Worm (Caenorhabditis elegans) whole organism, late embryonic: ENCODE results near the gene C09H10.5.
A peak's percentile ranks its signal among the peaks of the same experiment; 100 is the strongest.

Source experiments
- C08G9.2 ChIP-seq: sonication (generic microtip); optimal IDR thresholded peaks from 2 replicates; lab custom pipeline; 2016; ENCODE audit warnings: mild to moderate bottlenecking, missing genetic modification characterization, moderate library complexity, missing compliant biosample characterization
- C38D4.7 ChIP-seq: fragments of 200-800 bp; sonication (Bioruptor generic); optimal IDR thresholded peaks from 2 replicates; lab custom pipeline; 2018; ENCODE audit warnings: mild to moderate bottlenecking, missing genetic modification characterization, moderate library complexity, missing compliant biosample characterization
- K02D7.2 ChIP-seq: sonication (generic microtip); optimal IDR thresholded peaks from 2 replicates; lab custom pipeline; 2017; ENCODE audit warnings: mild to moderate bottlenecking, missing genetic modification characterization, missing compliant biosample characterization
- K09A11.1 ChIP-seq: sonication (generic microtip); optimal IDR thresholded peaks from 2 replicates; lab custom pipeline; 2017; ENCODE audit warnings: antibody characterized with exemption, mild to moderate bottlenecking, missing genetic modification characterization, missing compliant biosample characterization; ENCODE audit not compliant: insufficient read depth
- Y22D7AL.16 ChIP-seq: sonication (generic microtip); optimal IDR thresholded peaks from 2 replicates; lab custom pipeline; 2016; ENCODE audit warnings: missing genetic modification characterization, missing compliant biosample characterization
- ama-1 ChIP-seq: fragments of 150-350 bp; optimal IDR thresholded peaks from 2 replicates; lab custom pipeline; 2014
- ceh-22 ChIP-seq: sonication (generic microtip); optimal IDR thresholded peaks from 2 replicates; lab custom pipeline; 2017; ENCODE audit warnings: missing biosample characterization, missing genetic modification characterization
- ceh-24 ChIP-seq: sonication (generic microtip); optimal IDR thresholded peaks from 2 replicates; lab custom pipeline; 2016; ENCODE audit warnings: mild to moderate bottlenecking, missing genetic modification characterization, missing compliant biosample characterization
- ceh-31 ChIP-seq: sonication (generic microtip); optimal IDR thresholded peaks from 2 replicates; lab custom pipeline; 2016; ENCODE audit warnings: missing genetic modification characterization, missing compliant biosample characterization
- ceh-34 ChIP-seq: sonication (generic microtip); optimal IDR thresholded peaks from 2 replicates; lab custom pipeline; 2016; ENCODE audit warnings: mild to moderate bottlenecking, missing genetic modification characterization, missing compliant biosample characterization
- ceh-45 ChIP-seq: fragments of 200-800 bp; sonication (Bioruptor generic); IDR thresholded peaks from 2 replicates; pipeline ENCODE4 v1.3.6; 2022; ENCODE audit warnings: missing genetic modification reagents, missing genetic modification characterization, missing compliant biosample characterization
- ceh-48 ChIP-seq: sonication (generic microtip); optimal IDR thresholded peaks from 2 replicates; lab custom pipeline; 2016; ENCODE audit warnings: missing genetic modification characterization, inconsistent platforms, missing compliant biosample characterization
- ceh-9 ChIP-seq: sonication (generic microtip); optimal IDR thresholded peaks from 2 replicates; lab custom pipeline; 2016; ENCODE audit warnings: mild to moderate bottlenecking, missing genetic modification characterization, inconsistent platforms, missing compliant biosample characterization
- dmd-4 ChIP-seq: sonication (generic microtip); optimal IDR thresholded peaks from 2 replicates; lab custom pipeline; 2016; ENCODE audit warnings: borderline replicate concordance, missing genetic modification characterization, missing compliant biosample characterization
- elt-2 ChIP-seq: sonication (generic microtip); optimal IDR thresholded peaks from 2 replicates; lab custom pipeline; 2016; ENCODE audit warnings: missing genetic modification reagents, missing genetic modification characterization, missing compliant biosample characterization
- eyg-1 ChIP-seq: sonication (generic microtip); optimal IDR thresholded peaks from 2 replicates; lab custom pipeline; 2016; ENCODE audit warnings: missing genotype, missing genetic modification characterization, missing compliant biosample characterization
- hlh-13 ChIP-seq: fragments of 200-800 bp; sonication (Bioruptor generic); optimal IDR thresholded peaks from 2 replicates; lab custom pipeline; 2018; ENCODE audit warnings: mild to moderate bottlenecking, missing genetic modification characterization, missing compliant biosample characterization
- hlh-15 ChIP-seq: sonication (generic microtip); optimal IDR thresholded peaks from 2 replicates; lab custom pipeline; 2016; ENCODE audit warnings: missing genetic modification characterization, missing compliant biosample characterization
- hlh-6 ChIP-seq: sonication (generic microtip); optimal IDR thresholded peaks from 2 replicates; lab custom pipeline; 2016; ENCODE audit warnings: missing genotype, missing genetic modification characterization, missing compliant biosample characterization
- mec-3 ChIP-seq: sonication (generic microtip); optimal IDR thresholded peaks from 2 replicates; lab custom pipeline; 2016; ENCODE audit warnings: borderline replicate concordance, missing genetic modification characterization, missing compliant biosample characterization
- nfya-1 ChIP-seq: sonication (generic microtip); optimal IDR thresholded peaks from 2 replicates; lab custom pipeline; 2017; ENCODE audit warnings: missing genetic modification characterization, mild to moderate bottlenecking, missing compliant biosample characterization, antibody characterized with exemption, moderate library complexity
- nhr-11 ChIP-seq: fragments of 150-350 bp; optimal IDR thresholded peaks from 2 replicates; lab custom pipeline; 2014; ENCODE audit warnings: missing biosample characterization, missing genetic modification characterization
- npax-4 ChIP-seq: sonication (generic microtip); optimal IDR thresholded peaks from 2 replicates; lab custom pipeline; 2016; ENCODE audit warnings: missing genetic modification characterization, missing compliant biosample characterization
- pha-4 ChIP-seq: fragments of 150-350 bp; optimal IDR thresholded peaks from 2 replicates; lab custom pipeline; 2018; ENCODE audit warnings: missing biosample characterization, missing genetic modification reagents, missing genetic modification characterization
- pqm-1 ChIP-seq: sonication (generic microtip); optimal IDR thresholded peaks from 2 replicates; lab custom pipeline; 2016; ENCODE audit warnings: missing genetic modification characterization, missing compliant biosample characterization
- ref-2 ChIP-seq: sonication (generic microtip); optimal IDR thresholded peaks from 2 replicates; lab custom pipeline; 2016; ENCODE audit warnings: missing genetic modification characterization, missing compliant biosample characterization
- sox-4 ChIP-seq: sonication (generic microtip); optimal IDR thresholded peaks from 2 replicates; lab custom pipeline; 2017; ENCODE audit warnings: mild to moderate bottlenecking, missing genetic modification characterization, inconsistent platforms, missing compliant biosample characterization
- tbx-7 ChIP-seq: sonication (generic microtip); optimal IDR thresholded peaks from 2 replicates; lab custom pipeline; 2016; ENCODE audit warnings: missing genotype, missing genetic modification characterization, missing compliant biosample characterization
- ttx-3 ChIP-seq: sonication (generic microtip); optimal IDR thresholded peaks from 2 replicates; lab custom pipeline; 2016; ENCODE audit warnings: missing genetic modification reagents, missing genetic modification characterization, missing compliant biosample characterization
- unc-42 ChIP-seq: sonication (generic microtip); optimal IDR thresholded peaks from 2 replicates; lab custom pipeline; 2016; ENCODE audit warnings: missing genotype, missing genetic modification characterization, missing compliant biosample characterization
- unc-55 ChIP-seq: sonication (generic microtip); optimal IDR thresholded peaks from 2 replicates; lab custom pipeline; 2017; ENCODE audit warnings: missing biosample characterization, missing genetic modification reagents, missing genetic modification characterization
- unc-86 ChIP-seq: sonication (generic microtip); optimal IDR thresholded peaks from 2 replicates; lab custom pipeline; 2016; ENCODE audit warnings: missing genetic modification characterization, missing compliant biosample characterization
- zip-5 ChIP-seq: sonication (generic microtip); optimal IDR thresholded peaks from 2 replicates; lab custom pipeline; 2016; ENCODE audit warnings: missing genetic modification characterization, missing compliant biosample characterization
- ztf-16 ChIP-seq: sonication (generic microtip); optimal IDR thresholded peaks from 2 replicates; lab custom pipeline; 2017; ENCODE audit warnings: missing genetic modification characterization, missing compliant biosample characterization

C09H10.5 gene

ce11 chrII:11140140-11140539, 36.6 kb upstream of the C09H10.5 start, which contains the start of gene F40F8.4:
Gene F40F8.4, minus strand, starts transcription at chrII:11140240.
- no peak for TF ChIP-seq tbx-7
- TF ChIP-seq mec-3 (tag; lab: Kevin White, UChicago) = no peak
- no peak for TF ChIP-seq ceh-45 (GFP tag; lab: Robert Waterston, UW)
- TF ChIP-seq ceh-34 (tag; lab: Kevin White, UChicago) = no peak
- no peak for TF ChIP-seq zip-5 (tag; lab: Kevin White, UChicago)
- TF ChIP-seq npax-4 (tag; lab: Kevin White, UChicago) = no peak
- no peak for TF ChIP-seq elt-2 (tag; lab: Kevin White, UChicago)
- TF ChIP-seq pqm-1 = no peak
- TF ChIP-seq ceh-9 (tag; lab: Kevin White, UChicago) = no peak
- no peak for TF ChIP-seq hlh-6 (tag; lab: Kevin White, UChicago)
- TF ChIP-seq K02D7.2 = no peak
- TF ChIP-seq hlh-15 (tag; lab: Kevin White, UChicago) = no peak
- TF ChIP-seq ttx-3 = no peak

ce11 chrII:11135773-11136172, 32.2 kb upstream of the C09H10.5 start:
- no peak for TF ChIP-seq Y22D7AL.16
- TF ChIP-seq unc-55 (GFP tag; lab: Kevin White, UChicago) = peak; percentile 76

ce11 chrII:11134828-11135227, 31.3 kb upstream of the C09H10.5 start, which contains the start of gene F40F8.5:
Gene F40F8.5, minus strand, starts transcription at chrII:11134928.
- TF ChIP-seq ceh-22 (no peak), ama-1 (lab: Kevin White, UChicago) (no peak), pqm-1 (no peak)

- TF ChIP-seq C38D4.7 (GFP tag; lab: Kevin White, UChicago) (no peak), Y22D7AL.16 (no peak), unc-42 (tag; lab: Kevin White, UChicago) (peak; percentile 4), ztf-16 (tag; lab: Kevin White, UChicago) (no peak), nhr-11 (tag; lab: Kevin White, UChicago) (no peak), C08G9.2 (no peak), hlh-6 (tag; lab: Kevin White, UChicago) (no peak), pqm-1 (no peak), pha-4 (no peak)
Observed at ce11 chrII:11132542-11132941, 29.0 kb upstream of the C09H10.5 start, which contains the start of gene F40F8.11. Gene F40F8.11, minus strand, starts transcription at chrII:11132590.

ce11 chrII:11129517-11129916, 26.0 kb upstream of the C09H10.5 start, which contains the start of gene F40F8.12:
Gene F40F8.12, plus strand, starts transcription at chrII:11129817.
- TF ChIP-seq nfya-1 (tag; lab: Kevin White, UChicago) (no peak), C08G9.2 (no peak), eyg-1 (tag; lab: Kevin White, UChicago) (no peak), npax-4 (tag; lab: Kevin White, UChicago) (no peak), K09A11.1 (no peak), hlh-13 (GFP tag; lab: Kevin White, UChicago) (no peak), dmd-4 (tag; lab: Kevin White, UChicago) (no peak), ref-2 (no peak), hlh-6 (tag; lab: Kevin White, UChicago) (no peak), unc-86 (tag; lab: Kevin White, UChicago) (no peak), ceh-48 (tag; lab: Kevin White, UChicago) (no peak), ceh-34 (tag; lab: Kevin White, UChicago) (no peak), zip-5 (tag; lab: Kevin White, UChicago) (no peak), ceh-31 (no peak), sox-4 (no peak), Y22D7AL.16 (no peak)

ce11 chrII:11128989-11129388, 25.4 kb upstream of the C09H10.5 start, which contains the start of gene F40F8.3:
Gene F40F8.3, plus strand, starts transcription at chrII:11129289.
- TF ChIP-seq ceh-24 = no peak
- TF ChIP-seq, all 69 proteins: peak for 0
